Fruit fly (Drosophila melanogaster): ENCODE data around the gene KLHL18.

Gene KLHL18

DNA sequence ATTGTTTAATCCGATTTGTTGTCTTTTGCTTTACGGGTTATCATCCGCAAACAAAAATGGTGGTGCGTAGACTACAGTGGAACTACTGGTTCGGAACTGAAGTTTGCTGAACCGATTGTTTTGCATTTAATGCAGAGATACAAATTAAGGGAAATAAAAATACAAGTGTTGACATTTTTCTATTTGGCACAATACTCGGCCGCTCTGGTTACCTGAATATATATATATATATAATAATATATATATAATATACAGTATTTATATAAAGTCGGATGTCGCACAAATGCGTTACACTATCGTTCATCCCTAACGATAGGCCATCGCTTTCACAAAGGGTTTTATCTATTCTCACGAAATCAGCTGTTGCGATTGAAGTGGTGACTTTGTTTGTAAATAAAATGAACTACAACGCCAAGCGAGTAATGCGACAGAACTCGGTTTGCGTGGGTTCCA is 6.6 kb upstream of the KLHL18 start, which contains the start of the genes DCAF12 and Spt3 (continued):
- peak; percentile 47 for TF ChIP-seq eyg (GFP tag; optimal IDR thresholded peaks at IDR 0.05)
- TF ChIP-seq CG30431 (GFP tag; optimal IDR thresholded peaks at IDR 0.05): peak; percentile 40
- TF ChIP-seq Sin3A (optimal IDR thresholded peaks at IDR 0.05): no peak
- no peak for TF ChIP-seq ro (GFP tag; IDR thresholded peaks at IDR 0.05)
- TF ChIP-seq nom (GFP tag; optimal IDR thresholded peaks at IDR 0.05): no peak
- no peak for TF ChIP-seq Hey (tag; optimal IDR thresholded peaks at IDR 0.05)
- TF ChIP-seq fd3F (GFP tag; optimal IDR thresholded peaks at IDR 0.05): peak; percentile 22
- TF ChIP-seq mirr (GFP tag; optimal IDR thresholded peaks at IDR 0.05): no peak
- TF ChIP-seq tap (tag; optimal IDR thresholded peaks at IDR 0.05): no peak
- TF ChIP-seq Fer3 (tag; optimal IDR thresholded peaks at IDR 0.05): no peak
- no peak for TF ChIP-seq sc (optimal IDR thresholded peaks at IDR 0.05)
- peak; percentile 29 for TF ChIP-seq sc (GFP tag; optimal IDR thresholded peaks at IDR 0.05)
- TF ChIP-seq CG6272 (GFP tag; IDR thresholded peaks at IDR 0.05): peak; percentile 72
- TF ChIP-seq Mad (GFP tag; optimal IDR thresholded peaks at IDR 0.05): no peak
- TF ChIP-seq unpg (GFP tag; optimal IDR thresholded peaks at IDR 0.05): no peak
- no peak for TF ChIP-seq Antp (GFP tag; optimal IDR thresholded peaks at IDR 0.05)
- TF ChIP-seq NC2β (GFP tag; optimal IDR thresholded peaks at IDR 0.05): no peak
- peak; percentile 94 for TF ChIP-seq CG2129 (GFP tag; IDR thresholded peaks at IDR 0.05; ENCODE audit: partially characterized antibody)
- peak in 1 of 3 experiments; percentile 3 for TF ChIP-seq Stat92E (GFP tag; optimal IDR thresholded peaks at IDR 0.05)
- no peak for TF ChIP-seq Awh (GFP tag; IDR thresholded peaks at IDR 0.05)
- TF ChIP-seq dysf (GFP tag; IDR thresholded peaks at IDR 0.05): 0 out of 3 replicates have a peak, but pooled peaks have one; percentile 50
- no peak for TF ChIP-seq ATbp (GFP tag; optimal IDR thresholded peaks at IDR 0.05)
- no peak for TF ChIP-seq gcm2 (GFP tag; optimal IDR thresholded peaks at IDR 0.05)
- TF ChIP-seq yki (optimal IDR thresholded peaks at IDR 0.05): no peak
- TF ChIP-seq CG9609 (GFP tag; optimal IDR thresholded peaks at IDR 0.05): no peak
- TF ChIP-seq Taf1 (GFP tag; IDR thresholded peaks at IDR 0.05): no peak
- peak; percentile 63 for TF ChIP-seq zen (tag; optimal IDR thresholded peaks at IDR 0.05)
- peak; percentile 96 for TF ChIP-seq vnd (GFP tag; IDR thresholded peaks at IDR 0.05; ENCODE audit: partially characterized antibody)
- no peak for TF ChIP-seq CG8089 (GFP tag; optimal IDR thresholded peaks at IDR 0.05)
- peak; percentile 11 for TF ChIP-seq Nf-YB (GFP tag; optimal IDR thresholded peaks at IDR 0.05)
- TF ChIP-seq seq (GFP tag; IDR thresholded peaks at IDR 0.05): no peak
- TF ChIP-seq lab (GFP tag; optimal IDR thresholded peaks at IDR 0.05): peak; percentile 63
- no peak for TF ChIP-seq CG4854 (GFP tag; optimal IDR thresholded peaks at IDR 0.05)
- no peak for TF ChIP-seq CG10274 (GFP tag; optimal IDR thresholded peaks at IDR 0.05)
- no peak for TF ChIP-seq CG34376 (GFP tag; optimal IDR thresholded peaks at IDR 0.05)
- peak; percentile 5 for TF ChIP-seq CG2202 (tag; optimal IDR thresholded peaks at IDR 0.05)
- no peak for TF ChIP-seq Lpt (GFP tag; optimal IDR thresholded peaks at IDR 0.05)
- TF ChIP-seq CG6813 (GFP tag; optimal IDR thresholded peaks at IDR 0.05): no peak
- no peak for TF ChIP-seq CG5953 (GFP tag; IDR thresholded peaks at IDR 0.05)
- no peak for TF ChIP-seq gt (GFP tag; IDR thresholded peaks at IDR 0.05)
- TF ChIP-seq Lhr (GFP tag; optimal IDR thresholded peaks at IDR 0.05): peak; percentile 3
- no peak for TF ChIP-seq pros (GFP tag; optimal IDR thresholded peaks at IDR 0.05)
- TF ChIP-seq CG13424 (tag; optimal IDR thresholded peaks at IDR 0.05): peak; percentile 72
- no peak for TF ChIP-seq CG11560 (tag; IDR thresholded peaks at IDR 0.05)
- TF ChIP-seq CTCF (GFP tag; optimal IDR thresholded peaks at IDR 0.05): no peak
- TF ChIP-seq CG7357 (GFP tag; IDR thresholded peaks at IDR 0.05): no peak
- TF ChIP-seq lbe (GFP tag; optimal IDR thresholded peaks at IDR 0.05): no peak
- peak; percentile 13 for TF ChIP-seq az2 (GFP tag; optimal IDR thresholded peaks at IDR 0.05)
- TF ChIP-seq CG3407 (GFP tag; optimal IDR thresholded peaks at IDR 0.05): no peak
- TF ChIP-seq CG10654 (GFP tag; optimal IDR thresholded peaks at IDR 0.05): peak; percentile 40
- no peak for TF ChIP-seq Adf1 (GFP tag; IDR thresholded peaks at IDR 0.05)
- TF ChIP-seq HLH3B (GFP tag; IDR thresholded peaks at IDR 0.05): peak; percentile 19; the same call in 1 of the 2 replicates
- TF ChIP-seq schlank (tag; optimal IDR thresholded peaks at IDR 0.05): no peak
